Fruit fly (Drosophila melanogaster) whole organism, wandering third instar larva: ENCODE measurements around the gene mei-P26.

ENCODE experiments used
- Abd-B ChIP-seq: fragments of >200 bp; optimal IDR thresholded peaks from 2 replicates; lab custom pipeline; 2017; ENCODE audit warnings: missing biosample characterization, missing genetic modification characterization
- CG32264 ChIP-seq: fragments of 200-800 bp; sonication (Bioruptor generic); optimal IDR thresholded peaks from 2 replicates; lab custom pipeline; 2016; ENCODE audit warnings: missing biosample characterization, missing genetic modification characterization
- Dif ChIP-seq: fragments of 200-275, 200-300 bp; sonication (Bioruptor generic); optimal IDR thresholded peaks from 2 replicates; lab custom pipeline; 2018; ENCODE audit warnings: missing biosample characterization, missing genetic modification characterization; ENCODE audit not compliant: partially characterized antibody
- HLH106 ChIP-seq: fragments of 200-800 bp; optimal IDR thresholded peaks from 3 replicates; lab custom pipeline; 2019; ENCODE audit warnings: missing biosample characterization, mild to moderate bottlenecking, missing genetic modification characterization, moderate library complexity
- Hr78 ChIP-seq: fragments of >200 bp; optimal IDR thresholded peaks from 2 replicates; lab custom pipeline; 2017; ENCODE audit warnings: missing biosample characterization, missing genetic modification characterization
- OdsH ChIP-seq: fragments of 200-800 bp; sonication (Bioruptor generic); optimal IDR thresholded peaks from 2 replicates; lab custom pipeline; 2016; ENCODE audit warnings: missing biosample characterization, mild to moderate bottlenecking, missing genetic modification characterization
- Rel ChIP-seq, 2 experiments: fragments of 200-800 bp; sonication (Bioruptor generic) in 1 of 2; optimal IDR thresholded peaks; 2 replicates in 1 of 2; 3 replicates in 1 of 2; lab custom pipeline; 2016 to 2019; ENCODE audit warnings: mild to moderate bottlenecking in 2 of 2, missing biosample characterization in 2 of 2, missing genetic modification characterization in 2 of 2, moderate library complexity in 1 of 2
- Sp1 ChIP-seq: fragments of 200-800 bp; sonication (Bioruptor generic); optimal IDR thresholded peaks from 3 replicates; lab custom pipeline; 2019; ENCODE audit warnings: missing biosample characterization, mild to moderate bottlenecking, missing genetic modification characterization, moderate library complexity
- dmrt93B ChIP-seq: fragments of 200-800 bp; sonication (Bioruptor generic); optimal IDR thresholded peaks from 2 replicates; lab custom pipeline; 2018; ENCODE audit warnings: missing biosample characterization, mild to moderate bottlenecking, missing genetic modification characterization
- fru ChIP-seq: fragments of 200-800 bp; sonication (Bioruptor generic); optimal IDR thresholded peaks from 3 replicates; lab custom pipeline; 2016; ENCODE audit warnings: missing biosample characterization, mild to moderate bottlenecking, missing genetic modification characterization
- h ChIP-seq: fragments of 200-800 bp; sonication (Bioruptor generic); optimal IDR thresholded peaks from 3 replicates; lab custom pipeline; 2016; ENCODE audit warnings: missing biosample characterization, mild to moderate bottlenecking, missing genetic modification characterization
- lola ChIP-seq: fragments of >200 bp; optimal IDR thresholded peaks from 2 replicates; lab custom pipeline; 2017; ENCODE audit warnings: missing biosample characterization, missing genetic modification characterization
- sv ChIP-seq: fragments of 200-800 bp; sonication (Bioruptor generic); optimal IDR thresholded peaks from 3 replicates; lab custom pipeline; 2016; ENCODE audit warnings: missing biosample characterization, missing genetic modification characterization
- woc ChIP-seq: sonication (Bioruptor generic); optimal IDR thresholded peaks from 2 replicates; lab custom pipeline; 2016; ENCODE audit warnings: missing biosample characterization, mild to moderate bottlenecking, missing genetic modification characterization

dm6 chrX:9236485-9236884 is 73.4 kb downstream of the mei-P26 start, which contains the start of gene Ir8a:
- TF ChIP-seq Sp1 (GFP tag; lab: Kevin White, UChicago) (no peak), woc (GFP tag; lab: Kevin White, UChicago) (no peak), HLH106 (no peak), h (no peak), Rel (GFP tag; optimal IDR thresholded peaks at IDR 0.05; lab: Kevin White, UChicago) (no peak), Rel (tag; optimal IDR thresholded peaks at IDR 0.05; lab: Kevin White, UChicago) (no peak), sv (GFP tag; lab: Kevin White, UChicago) (no peak), OdsH (GFP tag; lab: Kevin White, UChicago) (no peak), Abd-B (GFP tag; lab: Kevin White, UChicago) (no peak), CG32264 (GFP tag; lab: Kevin White, UChicago) (no peak), fru (no peak), dmrt93B (no peak), Hr78 (GFP tag; lab: Kevin White, UChicago) (no peak), Dif (no peak), lola (no peak)
